Worm (Caenorhabditis elegans) whole organism, young adult: ENCODE data around the gene srh-276.
A peak's percentile ranks its signal among the peaks of the same experiment; 100 is the strongest.

Experiments
- B0035.1 ChIP-seq: sonication (generic microtip); optimal IDR thresholded peaks from 2 replicates; lab custom pipeline; 2016; ENCODE audit warnings: missing genetic modification characterization, mild to moderate bottlenecking, missing compliant biosample characterization, missing genotype, missing genetic modification reagents
- F39B2.1 ChIP-seq: fragments of 200-800 bp; sonication (Bioruptor generic); IDR thresholded peaks from 2 replicates; pipeline ENCODE4 v1.3.6; 2022; ENCODE audit warnings: missing genetic modification reagents, missing genetic modification characterization, missing compliant biosample characterization
- T07F8.4 ChIP-seq: sonication (generic microtip); optimal IDR thresholded peaks from 2 replicates; lab custom pipeline; 2016; ENCODE audit warnings: mild to moderate bottlenecking, missing genetic modification characterization, moderate library complexity, missing compliant biosample characterization
- Y53G8AR.9 ChIP-seq: fragments of 200-800 bp; sonication (Bioruptor generic); conservative IDR thresholded peaks from 2 replicates; pipeline ENCODE4 v1.3.6; 2022; ENCODE audit warnings: missing genetic modification reagents, missing genetic modification characterization, missing compliant biosample characterization
- ama-1 ChIP-seq, 3 experiments: fragments of 150-350 bp in 1 of 3; sonication (generic microtip) in 2 of 3; optimal IDR thresholded peaks; 2 replicates each; lab custom pipeline; 2014 to 2018; ENCODE audit warnings: missing biosample characterization in 2 of 3, missing genetic modification characterization in 2 of 3, missing genetic modification reagents in 2 of 3
- aptf-2 ChIP-seq: fragments of 200-800 bp; sonication (Bioruptor generic); conservative IDR thresholded peaks from 2 replicates; pipeline ENCODE4 v1.3.6; 2022; ENCODE audit warnings: missing genetic modification reagents, missing genetic modification characterization, missing compliant biosample characterization
- ceh-40 ChIP-seq: fragments of 200-800 bp; sonication (Bioruptor generic); IDR thresholded peaks from 2 replicates; pipeline ENCODE4 v1.3.6; 2022; ENCODE audit warnings: missing genetic modification characterization, missing compliant biosample characterization
- let-526 ChIP-seq: fragments of 200-800 bp; sonication (Bioruptor generic); IDR thresholded peaks from 2 replicates; pipeline ENCODE4 v1.3.6; 2022; ENCODE audit warnings: missing genetic modification reagents, missing genetic modification characterization, missing compliant biosample characterization
- lin-26 ChIP-seq: fragments of 200-800 bp; sonication (Bioruptor generic); IDR thresholded peaks from 2 replicates; pipeline ENCODE4 v1.3.6; 2022; ENCODE audit warnings: missing genetic modification reagents, missing genetic modification characterization, missing compliant biosample characterization
- lin-35 ChIP-seq, 3 experiments: fragments of 150-350 bp in 2 of 3; sonication (generic microtip) in 1 of 3; optimal IDR thresholded peaks; 2 replicates each; lab custom pipeline; 2014 to 2018; ENCODE audit warnings: missing biosample characterization in 3 of 3, missing genetic modification characterization in 3 of 3, missing genetic modification reagents in 3 of 3
- mel-28 ChIP-seq: sonication (generic microtip); optimal IDR thresholded peaks from 2 replicates; lab custom pipeline; 2016; ENCODE audit warnings: borderline replicate concordance, mild to moderate bottlenecking, missing genetic modification characterization, missing compliant biosample characterization
- nhr-80 ChIP-seq: sonication (generic microtip); optimal IDR thresholded peaks from 2 replicates; lab custom pipeline; 2016; ENCODE audit warnings: missing genetic modification characterization, missing compliant biosample characterization
- snpc-4 ChIP-seq, 5 experiments: fragments of 150-350 bp in 1 of 5; sonication (generic microtip) in 4 of 5; optimal IDR thresholded peaks; 2 replicates each; lab custom pipeline; 2014 to 2018; ENCODE audit warnings: missing genetic modification characterization in 5 of 5, missing biosample characterization in 3 of 5, antibody characterized with exemption in 2 of 5, mild to moderate bottlenecking in 2 of 5, missing compliant biosample characterization in 2 of 5, missing genotype in 2 of 5, moderate library complexity in 2 of 5, missing genetic modification reagents in 1 of 5

DNA sequence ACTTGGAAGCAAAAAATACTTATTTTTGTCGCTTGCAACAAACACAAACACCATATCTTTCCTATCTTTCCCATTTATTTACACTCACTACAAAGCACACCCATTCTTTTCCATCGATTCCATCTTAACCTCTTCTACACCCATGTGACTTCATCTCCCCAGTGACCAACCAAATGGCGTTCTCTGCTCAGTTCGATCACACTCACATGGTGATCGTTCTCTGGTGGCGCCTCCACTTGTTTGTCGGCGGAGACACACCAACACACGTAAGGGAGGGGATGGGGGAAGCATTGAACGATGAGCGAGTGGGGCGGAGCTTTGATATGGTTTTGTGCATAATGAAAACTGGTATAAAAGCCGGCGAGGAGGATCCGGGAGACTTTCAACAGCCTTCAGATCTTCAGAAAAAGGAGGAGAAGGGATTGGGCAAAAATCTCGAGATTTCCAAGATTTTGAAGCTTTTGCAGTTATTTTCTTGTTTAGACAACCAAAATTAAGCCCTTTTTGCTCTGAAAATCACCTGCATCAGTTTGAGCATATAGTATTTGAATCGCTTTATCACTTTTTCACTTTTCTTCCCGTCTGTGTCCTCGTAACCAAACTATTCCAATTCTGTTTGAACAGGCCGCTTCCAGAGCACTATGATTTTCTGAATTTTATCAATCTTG lies 37.5 kb downstream of the srh-276 start:
- TF ChIP-seq ceh-40: no peak
- TF ChIP-seq mel-28: no peak
- no peak for TF ChIP-seq Y53G8AR.9
- TF ChIP-seq T07F8.4 (tag; lab: Kevin White, UChicago): no peak
- TF ChIP-seq let-526: 0 out of 2 replicates have a peak, but pooled peaks have one; percentile 55
- TF ChIP-seq ama-1 (optimal IDR thresholded peaks at IDR 0.05; lab: Kevin White, UChicago): peak; percentile 96
- no peak for TF ChIP-seq ama-1 (GFP tag; optimal IDR thresholded peaks at IDR 0.05; lab: Kevin White, UChicago)
- no peak for TF ChIP-seq aptf-2 (GFP tag; lab: Robert Waterston, UW)
- TF ChIP-seq lin-35 (GFP tag; optimal IDR thresholded peaks at IDR 0.05; lab: Kevin White, UChicago): peak in 1 of 3 experiments; percentile 38
- no peak for TF ChIP-seq F39B2.1 (GFP tag; lab: Robert Waterston, UW)
- TF ChIP-seq snpc-4 (GFP tag; optimal IDR thresholded peaks at IDR 0.05; lab: Kevin White, UChicago): no peak
- peak; percentile 61 to 72 (median 64) for TF ChIP-seq snpc-4 (tag; optimal IDR thresholded peaks at IDR 0.05; lab: Kevin White, UChicago)
- TF ChIP-seq lin-26 (GFP tag; lab: Robert Waterston, UW): 0 out of 2 replicates have a peak, but pooled peaks have one; percentile 50
- no peak for TF ChIP-seq B0035.1
- peak; percentile 47 for TF ChIP-seq nhr-80
